Worm (Caenorhabditis elegans) whole organism, early embryonic: ENCODE measurements around the gene C49C8.6.

Source experiments
- B0310.2 ChIP-seq: sonication (generic microtip); optimal IDR thresholded peaks from 2 replicates; lab custom pipeline; 2016; ENCODE audit warnings: mild to moderate bottlenecking, missing genetic modification characterization, missing compliant biosample characterization
- ama-1 ChIP-seq: fragments of 150-350 bp; optimal IDR thresholded peaks from 2 replicates; lab custom pipeline; 2014
- ets-7 ChIP-seq: sonication (generic microtip); optimal IDR thresholded peaks from 2 replicates; lab custom pipeline; 2016; ENCODE audit warnings: missing genotype, missing genetic modification characterization, missing compliant biosample characterization
- flt-1 ChIP-seq: fragments of 200-800 bp; sonication (Bioruptor generic); IDR thresholded peaks from 2 replicates; pipeline ENCODE4 v1.3.6; 2022; ENCODE audit warnings: missing genetic modification characterization, missing compliant biosample characterization
- tbx-11 ChIP-seq: fragments of 200-800 bp; sonication (Bioruptor generic); IDR thresholded peaks from 2 replicates; pipeline ENCODE4 v1.3.6; 2022; ENCODE audit warnings: missing genetic modification characterization, missing compliant biosample characterization
- tbx-37 ChIP-seq: fragments of 200-800 bp; sonication (Bioruptor generic); conservative IDR thresholded peaks from 2 replicates; pipeline ENCODE4 v1.3.6; 2022; ENCODE audit warnings: missing genetic modification reagents, missing genetic modification characterization, missing compliant biosample characterization
- tra-4 ChIP-seq: sonication (generic microtip); optimal IDR thresholded peaks from 2 replicates; lab custom pipeline; 2017; ENCODE audit warnings: missing genetic modification characterization, missing compliant biosample characterization

DNA sequence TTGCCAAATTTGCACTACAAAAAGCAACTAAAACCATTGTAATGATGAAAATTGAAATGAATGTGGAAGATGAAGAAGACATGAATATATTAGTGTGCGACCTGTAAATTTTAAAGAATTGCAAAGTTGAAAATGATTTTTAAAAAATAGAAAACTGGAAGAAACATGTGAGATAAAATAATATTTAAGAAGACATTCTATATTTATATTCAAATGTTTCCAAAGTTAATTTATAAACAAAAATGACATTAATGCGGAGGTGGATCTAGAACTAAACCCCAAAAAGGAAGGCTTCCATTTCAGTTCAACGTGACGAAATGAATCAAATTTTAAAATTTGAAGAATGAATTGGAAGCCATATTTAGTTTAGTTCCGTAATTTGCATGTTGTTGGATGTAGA, 21.2 kb upstream of the C49C8.6 start, which contains the start of gene nlp-60:
- TF ChIP-seq flt-1 (GFP tag; lab: Robert Waterston, UW) (no peak), tra-4 (tag; lab: Kevin White, UChicago) (no peak), ama-1 (lab: Kevin White, UChicago) (no peak), B0310.2 (no peak), tbx-37 (no peak), ets-7 (tag; lab: Kevin White, UChicago) (no peak), tbx-11 (GFP tag; lab: Robert Waterston, UW) (no peak)
